Worm (Caenorhabditis elegans): Measurements from ENCODE around the gene F35H10.10.

Gene F35H10.10

DNA sequence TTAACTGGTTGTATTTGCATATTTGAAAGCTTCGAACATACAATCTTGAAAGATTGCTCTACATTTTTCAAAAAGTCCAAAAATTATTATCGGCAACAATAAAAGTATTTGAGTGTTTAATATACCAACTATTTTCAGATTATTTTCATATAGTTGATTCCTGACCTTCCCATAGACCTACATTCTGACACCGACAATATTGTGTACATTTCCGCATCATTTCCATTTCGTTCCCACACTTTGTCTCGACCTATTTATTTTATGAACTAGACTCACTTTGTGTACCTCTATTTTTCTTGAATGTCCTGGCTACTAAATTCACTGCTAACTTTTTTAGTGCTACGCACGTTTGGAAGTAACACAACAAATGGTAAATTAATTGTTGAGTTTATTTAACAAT is 29.6 kb upstream of the F35H10.10 start, which contains the start of gene lgc-5:
Gene lgc-5 (plus strand): TSS at position 301 of the 400 bp plus-strand sequence.
- TF ChIP-seq zfh-2 (GFP tag; conservative IDR thresholded peaks at IDR 0.05) (no peak), sdz-38 (tag; optimal IDR thresholded peaks at IDR 0.05) (no peak), fkh-3 (tag; optimal IDR thresholded peaks at IDR 0.05) (no peak), Y95B8A.8 (GFP tag; IDR thresholded peaks at IDR 0.05) (no peak), ceh-27 (GFP tag; optimal IDR thresholded peaks at IDR 0.05) (no peak), pbrm-1 (GFP tag; IDR thresholded peaks at IDR 0.05) (no peak), F49E8.2 (tag; optimal IDR thresholded peaks at IDR 0.05; ENCODE audit: insufficient read depth) (no peak), dpff-1 (tag; optimal IDR thresholded peaks at IDR 0.05) (no peak), rcor-1 (GFP tag; IDR thresholded peaks at IDR 0.05) (no peak), B0019.2 (GFP tag; conservative IDR thresholded peaks at IDR 0.05) (no peak), ztf-3 (GFP tag; optimal IDR thresholded peaks at IDR 0.05) (no peak), mel-28 (tag; optimal IDR thresholded peaks at IDR 0.05; ENCODE audit: borderline replicate concordance) (no peak), let-526 (GFP tag; IDR thresholded peaks at IDR 0.05) (no peak), ztf-28 (GFP tag; IDR thresholded peaks at IDR 0.05) (no peak)

DNA sequence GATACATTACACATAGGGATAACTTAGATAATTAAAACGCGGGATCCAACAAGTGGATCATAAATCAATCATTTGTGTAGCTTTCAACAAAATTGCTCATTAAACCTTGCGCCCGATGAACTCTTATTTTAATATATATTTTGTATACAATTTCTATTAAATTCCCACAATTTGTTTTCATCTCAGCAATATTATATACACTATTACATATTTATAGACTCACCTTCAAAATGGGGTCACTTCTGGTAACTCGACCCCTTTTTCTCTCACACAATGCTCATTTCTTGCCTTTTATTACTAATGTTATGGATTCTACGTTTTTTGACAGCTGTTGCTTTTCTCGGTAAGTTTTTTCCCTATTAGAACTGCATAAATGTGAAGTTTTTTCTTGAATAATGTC is 26.9 kb upstream of the F35H10.10 start, which contains the start of gene lgc-6:
Gene lgc-6 (plus strand): TSS at position 301 of the 400 bp plus-strand sequence.
- TF ChIP-seq ceh-79 (tag; optimal IDR thresholded peaks at IDR 0.05), result no peak

DNA sequence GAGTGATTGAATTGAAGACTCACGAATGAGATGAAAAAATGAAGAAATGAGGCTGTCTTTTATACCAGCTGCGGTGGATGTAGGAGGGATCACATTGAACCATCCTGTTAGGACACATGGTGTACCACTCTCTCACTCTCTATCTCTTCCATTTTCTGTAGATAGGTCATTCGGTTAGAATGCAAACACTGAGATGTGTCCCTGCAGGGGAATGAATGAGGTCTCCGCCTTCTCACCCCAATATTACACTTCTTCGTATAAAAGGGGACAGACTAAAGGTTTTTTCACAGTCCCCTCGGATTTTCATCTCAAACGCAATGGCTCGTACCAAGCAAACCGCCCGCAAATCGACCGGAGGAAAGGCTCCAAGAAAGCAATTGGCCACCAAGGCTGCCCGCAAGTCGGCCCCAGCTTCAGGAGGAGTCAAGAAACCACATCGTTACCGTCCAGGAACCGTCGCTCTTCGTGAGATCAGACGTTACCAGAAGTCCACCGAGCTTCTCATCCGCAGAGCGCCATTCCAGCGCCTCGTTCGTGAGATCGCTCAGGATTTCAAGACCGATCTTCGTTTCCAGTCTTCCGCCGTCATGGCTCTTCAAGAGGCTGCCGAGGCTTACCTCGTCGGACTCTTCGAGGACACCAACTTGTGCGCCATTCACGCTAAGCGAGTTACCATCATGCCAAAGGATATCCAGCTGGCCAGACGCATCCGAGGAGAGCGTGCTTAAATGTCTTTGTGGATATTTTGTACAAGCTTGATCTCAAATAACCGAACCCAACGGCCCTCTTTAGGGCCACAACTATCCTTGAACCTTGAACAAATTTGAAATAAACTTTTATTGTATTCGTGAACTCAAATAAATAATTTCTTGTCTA is 21.5 kb upstream of the F35H10.10 start, which contains the start of gene his-32:
Gene his-32 (plus strand): TSS at position 318 of the 876 bp plus-strand sequence.
- TF ChIP-seq sea-2 (GFP tag; IDR thresholded peaks at IDR 0.05) (no peak), F57C9.4 (tag; optimal IDR thresholded peaks at IDR 0.05) (no peak), F39B2.1 (GFP tag; IDR thresholded peaks at IDR 0.05) (peak; percentile 63; the same call in 1 of the 2 replicates), ekl-4 (GFP tag; IDR thresholded peaks at IDR 0.05) (peak; percentile 37; the same call in 1 of the 2 replicates), pbrm-1 (GFP tag; IDR thresholded peaks at IDR 0.05) (peak; percentile 44; the same call in 1 of the 2 replicates), ZK185.1 (tag; optimal IDR thresholded peaks at IDR 0.05; ENCODE audit: poor library complexity, severe bottlenecking) (no peak), egrh-3 (GFP tag; IDR thresholded peaks at IDR 0.05) (peak; percentile 49; the same call in 1 of the 2 replicates)

DNA sequence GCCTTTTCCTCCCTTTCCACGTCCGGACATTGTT is 21.0 kb upstream of the F35H10.10 start, which contains the start of gene his-31:
Gene his-31 (minus strand): TSS at position 30 of the 34 bp plus-strand sequence.
- no peak for TF ChIP-seq hrde-1 (tag; optimal IDR thresholded peaks at IDR 0.05; ENCODE audit: borderline replicate concordance)
- TF ChIP-seq snpc-1.3 (tag; optimal IDR thresholded peaks at IDR 0.05; ENCODE audit: insufficient read depth), result no peak
- TF ChIP-seq F39B2.1 (GFP tag; IDR thresholded peaks at IDR 0.05), result no peak
- TF ChIP-seq cebp-2 (GFP tag; IDR thresholded peaks at IDR 0.05), result no peak

DNA sequence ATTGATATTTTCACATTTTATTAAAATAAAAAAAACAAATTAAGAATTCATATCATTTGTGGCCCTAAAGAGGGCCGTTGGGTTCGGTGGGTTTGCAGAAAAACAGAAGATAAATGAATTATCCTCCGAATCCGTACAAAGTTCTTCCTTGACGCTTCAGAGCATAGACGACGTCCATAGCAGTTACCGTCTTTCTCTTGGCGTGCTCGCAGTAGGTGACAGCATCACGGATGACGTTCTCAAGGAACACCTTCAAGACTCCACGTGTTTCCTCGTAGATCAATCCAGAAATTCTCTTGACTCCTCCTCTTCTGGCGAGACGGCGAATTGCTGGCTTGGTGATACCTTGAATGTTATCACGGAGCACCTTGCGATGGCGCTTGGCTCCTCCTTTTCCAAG is 20.8 kb upstream of the F35H10.10 start:
- TF ChIP-seq F39B2.1 (GFP tag; IDR thresholded peaks at IDR 0.05) (no peak), let-607 (tag; optimal IDR thresholded peaks at IDR 0.05) (no peak), gei-17 (GFP tag; optimal IDR thresholded peaks at IDR 0.05) (no peak), F10E7.11 (tag; optimal IDR thresholded peaks at IDR 0.05) (no peak), D2030.7 (GFP tag; IDR thresholded peaks at IDR 0.05) (no peak), dpff-1 (tag; optimal IDR thresholded peaks at IDR 0.05) (no peak), cebp-1 (GFP tag; IDR thresholded peaks at IDR 0.05) (no peak), cebp-1 (tag; optimal IDR thresholded peaks at IDR 0.05) (no peak), hsf-1 (GFP tag; IDR thresholded peaks at IDR 0.05) (no peak), egl-44 (GFP tag; IDR thresholded peaks at IDR 0.05) (no peak), Y79H2A.3 (GFP tag; conservative IDR thresholded peaks at IDR 0.05) (no peak), ztf-22 (GFP tag; optimal IDR thresholded peaks at IDR 0.05) (no peak), K12H6.12 (tag; optimal IDR thresholded peaks at IDR 0.05) (no peak), madf-3 (GFP tag; IDR thresholded peaks at IDR 0.05) (no peak)

All from whole organism, young adult.